Worm (Caenorhabditis elegans) whole organism, L3 larva: ENCODE data around the gene srw-2.

Source experiments
- aly-2 ChIP-seq: fragments of 150-350 bp; optimal IDR thresholded peaks from 2 replicates; lab custom pipeline; 2014; ENCODE audit warnings: missing biosample characterization, missing genetic modification characterization
- ama-1 ChIP-seq: fragments of 150-350 bp; optimal IDR thresholded peaks from 2 replicates; lab custom pipeline; 2018
- ceh-16 ChIP-seq: sonication (generic microtip); optimal IDR thresholded peaks from 2 replicates; lab custom pipeline; 2017; ENCODE audit warnings: missing biosample characterization, missing genetic modification characterization
- ceh-82 ChIP-seq: fragments of 150-350 bp; optimal IDR thresholded peaks from 2 replicates; lab custom pipeline; 2014; ENCODE audit warnings: missing biosample characterization, missing genetic modification characterization
- egl-27 ChIP-seq: sonication (generic microtip); optimal IDR thresholded peaks from 4 replicates; lab custom pipeline; 2017; ENCODE audit warnings: missing biosample characterization, missing genetic modification reagents, missing genetic modification characterization
- elt-1 ChIP-seq: fragments of 150-350 bp; optimal IDR thresholded peaks from 2 replicates; lab custom pipeline; 2014; ENCODE audit warnings: missing biosample characterization, missing genetic modification characterization
- elt-2 ChIP-seq: sonication (generic microtip); optimal IDR thresholded peaks from 2 replicates; lab custom pipeline; 2016; ENCODE audit warnings: missing genetic modification reagents, mild to moderate bottlenecking, missing genetic modification characterization, missing compliant biosample characterization
- elt-3 ChIP-seq, 3 experiments: fragments of 150-350 bp in 1 of 3; sonication (generic microtip) in 2 of 3; optimal IDR thresholded peaks; 2 replicates in 2 of 3; 4 replicates in 1 of 3; lab custom pipeline; 2014 to 2017; ENCODE audit warnings: missing biosample characterization in 3 of 3, missing genetic modification characterization in 3 of 3
- eor-1 ChIP-seq, 2 experiments: fragments of 150-350 bp; optimal IDR thresholded peaks; 2 replicates each; lab custom pipeline; 2014 to 2018; ENCODE audit warnings: missing biosample characterization in 2 of 2, missing genetic modification characterization in 2 of 2
- fkh-10 ChIP-seq: sonication (generic microtip); optimal IDR thresholded peaks from 2 replicates; lab custom pipeline; 2017; ENCODE audit warnings: missing biosample characterization, missing genetic modification reagents, missing genetic modification characterization
- fkh-2 ChIP-seq: fragments of 150-350 bp; optimal IDR thresholded peaks from 2 replicates; lab custom pipeline; 2014; ENCODE audit warnings: missing biosample characterization, missing genetic modification reagents, missing genetic modification characterization
- fos-1 ChIP-seq: fragments of 150-350 bp; optimal IDR thresholded peaks from 2 replicates; lab custom pipeline; 2014; ENCODE audit warnings: missing biosample characterization, missing genetic modification characterization
- hmg-11 ChIP-seq: sonication (generic microtip); optimal IDR thresholded peaks from 2 replicates; lab custom pipeline; 2016; ENCODE audit warnings: missing genetic modification characterization, missing compliant biosample characterization
- jun-1 ChIP-seq: fragments of 150-350 bp; optimal IDR thresholded peaks from 2 replicates; lab custom pipeline; 2014; ENCODE audit warnings: missing biosample characterization, missing genetic modification reagents, missing genetic modification characterization
- lsy-12 ChIP-seq: sonication (generic microtip); optimal IDR thresholded peaks from 2 replicates; lab custom pipeline; 2016; ENCODE audit warnings: mild to moderate bottlenecking, missing genetic modification characterization, missing compliant biosample characterization
- mdl-1 ChIP-seq: fragments of 150-350 bp; optimal IDR thresholded peaks from 2 replicates; lab custom pipeline; 2014; ENCODE audit warnings: missing biosample characterization, missing genetic modification characterization
- mml-1 ChIP-seq: fragments of 150-350 bp; sonication (generic microtip); optimal IDR thresholded peaks from 3 replicates; lab custom pipeline; 2014; ENCODE audit warnings: missing biosample characterization, missing genetic modification characterization
- nhr-11 ChIP-seq: fragments of 150-350 bp; optimal IDR thresholded peaks from 2 replicates; lab custom pipeline; 2014; ENCODE audit warnings: missing biosample characterization, missing genetic modification characterization
- nhr-12 ChIP-seq: fragments of 150-350 bp; optimal IDR thresholded peaks from 2 replicates; lab custom pipeline; 2014; ENCODE audit warnings: missing biosample characterization, missing genetic modification characterization
- nhr-23 ChIP-seq: fragments of 150-350 bp; optimal IDR thresholded peaks from 2 replicates; lab custom pipeline; 2014; ENCODE audit warnings: missing biosample characterization, missing genetic modification reagents, missing genetic modification characterization
- nhr-25 ChIP-seq: sonication (generic microtip); optimal IDR thresholded peaks from 2 replicates; lab custom pipeline; 2017; ENCODE audit warnings: missing biosample characterization, missing genetic modification characterization
- nhr-28 ChIP-seq: fragments of 150-350 bp; optimal IDR thresholded peaks from 2 replicates; lab custom pipeline; 2014; ENCODE audit warnings: missing biosample characterization, missing genetic modification characterization
- nhr-43 ChIP-seq: sonication (generic microtip); optimal IDR thresholded peaks from 2 replicates; lab custom pipeline; 2016; ENCODE audit warnings: mild to moderate bottlenecking, missing genetic modification characterization, missing compliant biosample characterization; ENCODE audit not compliant: poor library complexity, severe bottlenecking
- nhr-67 ChIP-seq: fragments of 150-350 bp; optimal IDR thresholded peaks from 2 replicates; lab custom pipeline; 2014; ENCODE audit warnings: missing biosample characterization, missing genetic modification characterization
- nhr-76 ChIP-seq: fragments of 150-350 bp; sonication (generic microtip); optimal IDR thresholded peaks from 5 replicates; lab custom pipeline; 2014; ENCODE audit warnings: missing biosample characterization, missing genetic modification characterization
- pha-4 ChIP-seq: fragments of 150-350 bp; optimal IDR thresholded peaks from 2 replicates; lab custom pipeline; 2014; ENCODE audit warnings: missing biosample characterization, missing genetic modification reagents, missing genetic modification characterization
- pqm-1 ChIP-seq: fragments of 150-350 bp; optimal IDR thresholded peaks from 2 replicates; lab custom pipeline; 2017; ENCODE audit warnings: missing biosample characterization, missing genetic modification characterization, inconsistent platforms
- sea-2 ChIP-seq: fragments of 150-350 bp; sonication (generic microtip); optimal IDR thresholded peaks from 4 replicates; lab custom pipeline; 2014; ENCODE audit warnings: missing biosample characterization, missing genetic modification reagents, missing genetic modification characterization
- skn-1 ChIP-seq: fragments of 150-350 bp; optimal IDR thresholded peaks from 2 replicates; lab custom pipeline; 2014; ENCODE audit warnings: missing biosample characterization, missing genetic modification characterization
- snpc-4 ChIP-seq: fragments of 150-350 bp; optimal IDR thresholded peaks from 2 replicates; lab custom pipeline; 2014; ENCODE audit warnings: missing biosample characterization, missing genetic modification characterization
- tbx-2 ChIP-seq: sonication (generic microtip); optimal IDR thresholded peaks from 2 replicates; lab custom pipeline; 2016; ENCODE audit warnings: mild to moderate bottlenecking, missing genetic modification characterization, missing compliant biosample characterization
- unc-39 ChIP-seq: sonication (generic microtip); optimal IDR thresholded peaks from 4 replicates; lab custom pipeline; 2017; ENCODE audit warnings: missing biosample characterization, missing genetic modification characterization
- unc-62 ChIP-seq: fragments of 150-350 bp; sonication (generic microtip); optimal IDR thresholded peaks from 4 replicates; lab custom pipeline; 2014; ENCODE audit warnings: missing biosample characterization, missing genetic modification reagents, missing genetic modification characterization
- ztf-4 ChIP-seq: fragments of 150-350 bp; optimal IDR thresholded peaks from 2 replicates; lab custom pipeline; 2014; ENCODE audit warnings: missing biosample characterization, missing genetic modification characterization

Gene srw-2

DNA sequence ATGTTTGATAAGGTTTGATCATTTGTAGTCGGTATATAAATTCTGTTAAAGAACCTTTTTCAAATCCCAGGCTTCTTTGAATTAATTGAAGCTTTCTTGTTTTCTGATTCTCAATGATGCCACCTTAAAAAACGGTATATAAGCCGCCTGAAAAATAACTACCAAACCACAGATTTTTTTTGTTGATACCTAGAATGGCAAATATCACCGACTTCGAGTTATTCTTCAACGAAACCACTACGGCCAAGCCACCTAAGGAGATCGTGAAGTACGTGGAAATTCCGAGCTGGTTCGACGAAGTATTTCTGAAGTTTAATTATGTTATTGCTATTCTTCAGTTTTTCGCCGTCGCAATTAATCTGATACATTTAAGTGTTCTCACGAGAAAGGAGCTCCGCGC lies at the start of gene srw-2:
TSS of gene srw-2 (plus strand) at position 62 of the 400 bp plus-strand sequence.
- TF ChIP-seq ztf-4 (tag; lab: Kevin White, UChicago) (no peak), hmg-11 (tag; lab: Kevin White, UChicago) (no peak), nhr-25 (tag; lab: Kevin White, UChicago) (no peak), ceh-16 (tag; lab: Kevin White, UChicago) (no peak), elt-1 (tag; lab: Kevin White, UChicago) (no peak), egl-27 (tag; lab: Kevin White, UChicago) (no peak), mdl-1 (tag; lab: Kevin White, UChicago) (no peak), nhr-28 (no peak), pqm-1 (tag; lab: Kevin White, UChicago) (no peak), fkh-10 (GFP tag; lab: Kevin White, UChicago) (no peak)
- TF ChIP-seq, all 47 proteins: peak for 0

DNA sequence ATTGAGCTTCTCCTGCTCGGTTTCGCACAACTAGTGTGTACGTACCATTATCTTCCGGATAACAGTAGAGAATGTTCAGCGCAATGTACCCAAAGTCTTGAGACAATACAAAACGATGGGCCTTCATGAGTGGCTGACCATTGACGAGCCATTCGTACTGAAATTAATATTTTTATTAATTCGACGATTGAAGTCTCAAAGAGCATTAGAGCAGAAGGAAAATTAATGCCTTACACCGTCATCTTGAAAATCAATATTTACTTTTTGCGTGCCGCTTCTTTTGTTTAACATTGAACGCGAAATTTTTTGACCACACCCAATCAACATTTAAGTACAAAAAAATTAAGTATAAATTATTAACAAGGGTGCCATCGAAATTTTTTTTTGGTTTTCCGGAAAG lies 37.7 kb upstream of the srw-2 start:
- no peak for TF ChIP-seq lsy-12 (tag; lab: Kevin White, UChicago)
- TF ChIP-seq tbx-2 (tag; lab: Kevin White, UChicago), result no peak
- TF ChIP-seq elt-2 (tag; lab: Kevin White, UChicago), result no peak
- TF ChIP-seq eor-1 (tag; optimal IDR thresholded peaks at IDR 0.05; lab: Kevin White, UChicago), result no peak
- TF ChIP-seq nhr-25 (tag; lab: Kevin White, UChicago), result no peak
- TF ChIP-seq nhr-23, result no peak
- TF ChIP-seq elt-1 (tag; lab: Kevin White, UChicago), result no peak
- TF ChIP-seq fos-1 (tag; lab: Kevin White, UChicago), result no peak
- no peak for TF ChIP-seq nhr-11 (tag; lab: Kevin White, UChicago)
- TF ChIP-seq aly-2 (tag; lab: Kevin White, UChicago), result no peak
- no peak for TF ChIP-seq elt-3 (tag; optimal IDR thresholded peaks at IDR 0.05; lab: Kevin White, UChicago)
- TF ChIP-seq nhr-28, result no peak
- no peak for TF ChIP-seq unc-62

DNA sequence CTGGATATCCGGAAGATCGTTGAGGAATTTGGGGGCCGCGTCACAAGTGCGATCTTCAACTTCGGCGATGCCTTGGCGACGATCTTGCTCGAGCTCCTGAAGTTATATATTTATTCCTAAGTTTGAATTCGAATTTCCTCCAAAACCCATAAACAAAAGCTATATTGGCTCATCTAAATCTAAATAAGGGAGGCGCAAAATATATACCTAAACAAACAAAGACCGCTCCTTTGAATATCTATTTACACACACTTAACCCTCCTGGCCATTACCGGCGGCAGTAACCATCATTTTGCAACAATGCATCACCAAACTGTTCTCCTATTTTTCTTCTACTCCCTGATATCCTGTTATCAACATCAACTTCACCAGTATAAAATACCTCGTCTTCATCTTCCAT lies 34.7 kb upstream of the srw-2 start, which contains the start of gene F54E2.2:
TSS of gene F54E2.2 (plus strand) at position 301 of the 400 bp plus-strand sequence.
- TF ChIP-seq nhr-67 (tag; lab: Kevin White, UChicago), result no peak
- TF ChIP-seq fkh-10 (GFP tag; lab: Kevin White, UChicago), result no peak
- TF ChIP-seq fkh-2, result no peak
- no peak for TF ChIP-seq ztf-4 (tag; lab: Kevin White, UChicago)
- no peak for TF ChIP-seq unc-62
- TF ChIP-seq fos-1 (tag; lab: Kevin White, UChicago), result no peak
- TF ChIP-seq unc-39, result no peak

DNA sequence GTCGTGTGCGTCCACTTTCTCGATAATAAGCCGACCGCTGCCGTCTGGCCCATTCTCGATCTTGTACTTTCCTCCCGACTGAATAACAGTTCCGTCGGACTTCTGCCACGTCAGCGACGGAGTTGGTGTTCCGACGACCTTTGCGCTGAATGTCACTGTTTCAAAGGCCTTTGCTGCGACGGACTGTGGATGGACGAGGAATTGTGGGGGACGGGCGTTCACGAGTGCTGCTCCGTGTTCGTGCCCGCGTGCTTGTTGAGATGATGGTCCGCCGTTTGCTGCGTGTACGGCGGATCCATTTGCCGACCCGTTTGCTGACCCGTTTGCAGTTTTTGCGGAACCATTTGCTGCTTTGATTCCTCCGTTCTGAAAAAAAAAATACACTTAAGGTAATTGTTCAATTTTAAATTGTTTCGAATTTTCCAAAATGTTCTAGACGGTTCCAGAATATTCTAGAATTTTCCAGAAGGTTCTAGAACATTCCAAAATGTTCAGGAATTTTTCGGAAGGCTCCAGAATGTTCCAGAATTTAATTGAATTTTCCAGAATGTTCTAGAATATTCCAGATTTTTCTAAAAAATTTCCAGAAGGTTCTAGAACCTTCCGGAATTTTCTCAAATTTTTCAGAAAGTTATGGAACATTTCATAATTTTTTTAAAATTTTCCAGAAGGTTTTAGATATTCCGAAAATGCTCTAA lies 31.4 kb upstream of the srw-2 start:
- TF ChIP-seq nhr-12 (tag; lab: Kevin White, UChicago) (no peak), sea-2 (GFP tag; lab: Kevin White, UChicago) (no peak), mml-1 (tag; lab: Kevin White, UChicago) (no peak), unc-39 (no peak), nhr-43 (no peak), mdl-1 (tag; lab: Kevin White, UChicago) (no peak), nhr-76 (tag; lab: Kevin White, UChicago) (no peak)

DNA sequence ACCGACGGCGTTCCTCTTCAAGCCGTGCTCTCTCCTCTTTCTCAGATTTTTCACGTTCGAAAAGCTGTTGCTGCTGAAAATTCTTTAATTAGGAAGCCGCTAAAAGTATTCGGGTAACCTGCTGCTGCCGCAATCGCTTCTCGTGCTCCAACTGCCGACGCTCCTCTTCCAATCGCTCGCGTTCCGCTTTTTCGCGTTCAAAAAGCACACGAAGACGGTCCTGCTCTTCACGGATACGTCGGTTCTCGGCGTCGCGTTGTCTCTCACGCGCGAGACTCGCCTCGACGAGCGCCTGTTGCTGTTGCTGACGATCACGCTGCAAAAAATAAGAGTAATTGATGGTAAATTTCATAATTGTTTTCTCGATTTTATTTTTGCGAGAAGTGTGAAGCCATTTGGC lies 30.0 kb upstream of the srw-2 start:
- TF ChIP-seq jun-1 (no peak), fkh-2 (no peak), elt-3 (tag; optimal IDR thresholded peaks at IDR 0.05; lab: Kevin White, UChicago) (no peak), eor-1 (tag; optimal IDR thresholded peaks at IDR 0.05; lab: Kevin White, UChicago) (no peak), pha-4 (no peak), mml-1 (tag; lab: Kevin White, UChicago) (no peak), unc-62 (no peak), lsy-12 (tag; lab: Kevin White, UChicago) (no peak), pqm-1 (tag; lab: Kevin White, UChicago) (no peak), egl-27 (tag; lab: Kevin White, UChicago) (no peak), nhr-11 (tag; lab: Kevin White, UChicago) (no peak), snpc-4 (no peak), ama-1 (lab: Kevin White, UChicago) (no peak), ceh-82 (tag; lab: Kevin White, UChicago) (no peak), skn-1 (tag; lab: Kevin White, UChicago) (no peak)
